Worm (Caenorhabditis elegans): ENCODE results near the gene F27C8.2.

F27C8.2 gene

ce11 chrIV:9643188-9643587 is 47.0 kb downstream of the F27C8.2 start, which contains the start of gene degl-2:
Gene degl-2, plus strand, starts transcription at chrIV:9643488.
- TF ChIP-seq hlh-15 (tag; optimal IDR thresholded peaks at IDR 0.05) (no peak), fkh-10 (GFP tag; optimal IDR thresholded peaks at IDR 0.05) (no peak), sox-4 (tag; optimal IDR thresholded peaks at IDR 0.05) (no peak), F13H6.1 (tag; optimal IDR thresholded peaks at IDR 0.05) (no peak), Y22D7AL.16 (tag; optimal IDR thresholded peaks at IDR 0.05) (no peak), fax-1 (tag; optimal IDR thresholded peaks at IDR 0.05) (no peak), hlh-13 (GFP tag; optimal IDR thresholded peaks at IDR 0.05) (no peak), unc-3 (GFP tag; conservative IDR thresholded peaks at IDR 0.05) (no peak), unc-3 (tag; optimal IDR thresholded peaks at IDR 0.05) (no peak), pha-2 (tag; optimal IDR thresholded peaks at IDR 0.05) (no peak), hlh-8 (tag; optimal IDR thresholded peaks at IDR 0.05) (no peak), zip-5 (tag; optimal IDR thresholded peaks at IDR 0.05) (no peak), che-1 (tag; optimal IDR thresholded peaks at IDR 0.05) (no peak)

ce11 chrIV:9647789-9648361 is 51.7 kb downstream of the F27C8.2 start, which contains the start of gene amph-1:
Gene amph-1, minus strand, starts transcription at chrIV:9647873.
- TF ChIP-seq nfya-1 (tag; optimal IDR thresholded peaks at IDR 0.05) (peak; percentile 17), dmd-4 (tag; optimal IDR thresholded peaks at IDR 0.05; ENCODE audit: borderline replicate concordance) (no peak), ceh-31 (tag; optimal IDR thresholded peaks at IDR 0.05) (peak; percentile 43), unc-55 (GFP tag; optimal IDR thresholded peaks at IDR 0.05) (peak; percentile 25), unc-42 (tag; optimal IDR thresholded peaks at IDR 0.05) (peak; percentile 11), ceh-2 (tag; optimal IDR thresholded peaks at IDR 0.05) (no peak), dve-1 (tag; optimal IDR thresholded peaks at IDR 0.05) (peak; percentile 0)

- no peak for TF ChIP-seq sox-2 (GFP tag; IDR thresholded peaks at IDR 0.05)
- no peak for TF ChIP-seq T23F11.4 (GFP tag; optimal IDR thresholded peaks at IDR 0.05)
- TF ChIP-seq ztf-16 (tag; optimal IDR thresholded peaks at IDR 0.05) = no peak
- no peak for TF ChIP-seq unc-55 (GFP tag; optimal IDR thresholded peaks at IDR 0.05)
- TF ChIP-seq sox-4 (tag; optimal IDR thresholded peaks at IDR 0.05) = no peak
- TF ChIP-seq C08G9.2 (tag; optimal IDR thresholded peaks at IDR 0.05) = no peak
- no peak for TF ChIP-seq lin-11 (tag; optimal IDR thresholded peaks at IDR 0.05)
- no peak for TF ChIP-seq nfya-1 (tag; optimal IDR thresholded peaks at IDR 0.05)
- TF ChIP-seq ttx-3 (tag; optimal IDR thresholded peaks at IDR 0.05) = no peak
- no peak for TF ChIP-seq pat-9 (tag; optimal IDR thresholded peaks at IDR 0.05)
- no peak for TF ChIP-seq fkh-6 (tag; optimal IDR thresholded peaks at IDR 0.05)
- no peak for TF ChIP-seq hlh-6 (tag; optimal IDR thresholded peaks at IDR 0.05)
- TF ChIP-seq rnt-1 (tag; optimal IDR thresholded peaks at IDR 0.05) = no peak
- TF ChIP-seq K02D7.2 (tag; optimal IDR thresholded peaks at IDR 0.05) = no peak
- no peak for TF ChIP-seq npax-4 (tag; optimal IDR thresholded peaks at IDR 0.05)
- no peak for TF ChIP-seq sdc-2 (tag; optimal IDR thresholded peaks at IDR 0.05)
- no peak for TF ChIP-seq ceh-9 (tag; optimal IDR thresholded peaks at IDR 0.05)
- TF ChIP-seq ceh-30 (tag; optimal IDR thresholded peaks at IDR 0.05) = no peak
Measured at ce11 chrIV:9648682-9649081, 52.5 kb downstream of the F27C8.2 start, which contains the start of gene srm-3. Gene srm-3, plus strand, starts transcription at chrIV:9648982.

All from whole organism, late embryonic.